Worm (Caenorhabditis elegans): Measurements from ENCODE around the gene idpp-12.
"Not testable (repeated sequence)": the region's sequence is repeated elsewhere in the genome, so short reads cannot be mapped to it uniquely, and the experiment has no call there.

- TF ChIP-seq mep-1 (tag; optimal IDR thresholded peaks at IDR 0.05); unc-62 (GFP tag; optimal IDR thresholded peaks at IDR 0.05 in 1 of 2); unc-62 (tag; optimal IDR thresholded peaks at IDR 0.05); nhr-237 (tag; optimal IDR thresholded peaks at IDR 0.05); daf-19 (GFP tag; conservative IDR thresholded peaks at IDR 0.05); pha-4 (GFP tag; IDR thresholded peaks at IDR 0.05); pha-4 (tag; optimal IDR thresholded peaks at IDR 0.05): not testable (repeated sequence)
Measured at ce11 chrIV:3331758-3332157, 28.0 kb downstream of the idpp-12 start, which contains the start of gene F42A6.5.
